Worm (Caenorhabditis elegans) whole organism, midembryonic: ENCODE measurements around the gene srd-8.

ENCODE experiments used
- T22C8.4 ChIP-seq: fragments of 200-800 bp; sonication (Bioruptor generic); IDR thresholded peaks from 2 replicates; pipeline ENCODE4 v1.3.6; 2022; ENCODE audit warnings: missing genetic modification characterization, missing compliant biosample characterization
- cog-1 ChIP-seq: sonication (generic microtip); optimal IDR thresholded peaks from 2 replicates; lab custom pipeline; 2016; ENCODE audit warnings: missing genetic modification characterization, missing compliant biosample characterization
- flt-1 ChIP-seq: fragments of 200-800 bp; sonication (Bioruptor generic); IDR thresholded peaks from 2 replicates; pipeline ENCODE4 v1.3.6; 2022; ENCODE audit warnings: missing genetic modification characterization, missing compliant biosample characterization
- klf-2 ChIP-seq: fragments of 200-800 bp; sonication (Bioruptor generic); conservative IDR thresholded peaks from 2 replicates; pipeline ENCODE4 v1.3.6; 2022; ENCODE audit warnings: missing genetic modification reagents, missing genetic modification characterization, missing compliant biosample characterization
- med-1 ChIP-seq: sonication (generic microtip); optimal IDR thresholded peaks from 2 replicates; lab custom pipeline; 2017; ENCODE audit warnings: missing genetic modification characterization, mild to moderate bottlenecking, missing compliant biosample characterization, antibody characterized with exemption, missing genetic modification reagents; ENCODE audit not compliant: insufficient read depth
- tab-1 ChIP-seq: fragments of 200-800 bp; sonication (Bioruptor generic); IDR thresholded peaks from 2 replicates; pipeline ENCODE4 v1.3.6; 2022; ENCODE audit warnings: missing genetic modification characterization, missing compliant biosample characterization
- ztf-23 ChIP-seq: fragments of 200-800 bp; sonication (Bioruptor generic); IDR thresholded peaks from 2 replicates; pipeline ENCODE4 v1.3.6; 2022; ENCODE audit warnings: missing genetic modification reagents, missing genetic modification characterization, missing compliant biosample characterization
- ztf-29 ChIP-seq: fragments of 200-800 bp; sonication (Bioruptor generic); IDR thresholded peaks from 2 replicates; pipeline ENCODE4 v1.3.6; 2022; ENCODE audit warnings: missing genetic modification reagents, missing genetic modification characterization, missing compliant biosample characterization

DNA sequence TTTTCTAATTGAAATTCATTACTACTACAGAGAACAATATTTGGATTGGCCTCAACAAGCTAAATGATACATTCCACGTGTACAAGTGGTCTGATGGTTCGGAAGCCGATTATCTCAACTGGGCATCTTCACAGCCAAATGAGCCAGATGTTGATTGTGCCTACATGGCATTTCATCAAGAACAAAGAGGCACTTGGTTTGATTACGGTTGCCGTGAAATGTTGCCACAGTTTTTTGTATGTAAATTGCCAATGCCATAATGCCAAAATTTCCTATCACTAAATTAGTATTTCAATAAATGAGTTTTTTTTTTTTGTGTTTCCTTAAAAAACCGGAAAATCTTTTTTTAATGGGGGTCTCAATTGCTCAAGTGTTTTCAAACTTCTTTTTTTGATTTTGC, 9.3 kb upstream of the srd-8 start:
- TF ChIP-seq tab-1 (GFP tag; lab: Robert Waterston, UW) (no peak), flt-1 (GFP tag; lab: Robert Waterston, UW) (no peak), klf-2 (GFP tag; lab: Robert Waterston, UW) (no peak), med-1 (no peak), ztf-23 (GFP tag; lab: Robert Waterston, UW) (no peak), cog-1 (tag; lab: Kevin White, UChicago) (no peak), ztf-29 (GFP tag; lab: Robert Waterston, UW) (no peak), T22C8.4 (no peak)
